Worm (Caenorhabditis elegans): Measurements from ENCODE around the gene F40H3.3.

F40H3.3 gene

ce11 chrII:6173400-6173799, 2.1 kb downstream of the F40H3.3 start, which contains the start of gene F40H3.2:
F40H3.2 (plus strand) TSS chrII:6173649.
- TF ChIP-seq hlh-13 (GFP tag; optimal IDR thresholded peaks at IDR 0.05) (no peak), lim-6 (tag; optimal IDR thresholded peaks at IDR 0.05) (no peak), C08G9.2 (tag; optimal IDR thresholded peaks at IDR 0.05) (no peak), lin-11 (tag; optimal IDR thresholded peaks at IDR 0.05) (no peak), K02D7.2 (tag; optimal IDR thresholded peaks at IDR 0.05) (no peak), gmeb-2 (tag; optimal IDR thresholded peaks at IDR 0.05) (no peak), pat-9 (tag; optimal IDR thresholded peaks at IDR 0.05) (no peak), eyg-1 (tag; optimal IDR thresholded peaks at IDR 0.05) (no peak)

ce11 chrII:6175027-6175426, 3.7 kb downstream of the F40H3.3 start:
- peak; percentile 12 for TF ChIP-seq unc-42 (tag; optimal IDR thresholded peaks at IDR 0.05)
- no peak for TF ChIP-seq che-1 (tag; optimal IDR thresholded peaks at IDR 0.05)

DNA sequence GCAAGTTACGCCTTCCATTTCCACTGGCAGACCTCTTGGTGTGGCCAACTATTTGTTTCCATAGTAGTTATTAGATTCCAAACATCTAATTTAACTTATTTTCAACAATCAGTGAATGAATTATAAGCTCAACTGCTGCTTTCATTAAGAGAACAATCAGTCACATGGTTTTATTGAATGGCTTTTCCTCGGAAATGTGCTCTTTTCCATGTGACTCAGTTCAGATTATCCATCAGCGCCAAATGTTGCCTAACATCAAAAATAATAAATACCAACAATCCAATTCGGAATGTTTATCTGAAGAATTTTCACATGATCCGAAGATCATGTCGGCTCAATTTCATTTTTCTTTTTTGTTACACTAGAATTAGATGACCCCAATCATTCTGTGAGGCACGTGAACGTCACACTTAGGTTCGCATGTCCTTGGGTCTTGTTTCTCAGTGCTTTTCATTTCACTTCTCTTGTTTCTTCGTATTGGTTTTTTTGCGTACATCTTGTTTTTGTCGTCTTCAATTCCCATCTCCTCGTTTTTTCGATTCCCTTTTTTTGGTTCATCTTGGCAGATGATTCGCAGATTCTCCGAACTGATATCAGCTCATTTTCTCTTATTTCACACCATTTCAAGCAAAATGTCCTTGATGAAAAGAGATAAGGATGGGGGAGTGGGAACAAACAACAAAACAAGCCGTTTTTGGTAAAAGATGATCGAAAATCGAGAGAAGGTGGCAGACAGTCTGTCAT, 5.0 kb downstream of the F40H3.3 start:
- TF ChIP-seq unc-86 (tag; optimal IDR thresholded peaks at IDR 0.05) = no peak
- no peak for TF ChIP-seq hlh-30 (tag; optimal IDR thresholded peaks at IDR 0.05; ENCODE audit: insufficient read depth)
- no peak for TF ChIP-seq ceh-30 (tag; optimal IDR thresholded peaks at IDR 0.05)
- TF ChIP-seq ceh-45 (GFP tag; IDR thresholded peaks at IDR 0.05) = no peak
- no peak for TF ChIP-seq nhr-232 (tag; optimal IDR thresholded peaks at IDR 0.05)
- TF ChIP-seq K09A11.1 (tag; optimal IDR thresholded peaks at IDR 0.05; ENCODE audit: insufficient read depth) = no peak
- no peak for TF ChIP-seq fkh-6 (tag; optimal IDR thresholded peaks at IDR 0.05)
- TF ChIP-seq eyg-1 (tag; optimal IDR thresholded peaks at IDR 0.05) = no peak
- TF ChIP-seq hlh-8 (tag; optimal IDR thresholded peaks at IDR 0.05) = no peak
- TF ChIP-seq T23F11.4 (GFP tag; optimal IDR thresholded peaks at IDR 0.05) = no peak
- TF ChIP-seq ceh-9 (tag; optimal IDR thresholded peaks at IDR 0.05) = no peak
- no peak for TF ChIP-seq ztf-16 (tag; optimal IDR thresholded peaks at IDR 0.05)
- no peak for TF ChIP-seq rnt-1 (tag; optimal IDR thresholded peaks at IDR 0.05)
- TF ChIP-seq pat-9 (tag; optimal IDR thresholded peaks at IDR 0.05) = no peak
- TF ChIP-seq pax-1 (tag; optimal IDR thresholded peaks at IDR 0.05) = no peak
- TF ChIP-seq nhr-11 (tag; optimal IDR thresholded peaks at IDR 0.05) = no peak
- TF ChIP-seq fax-1 (tag; optimal IDR thresholded peaks at IDR 0.05) = no peak
- no peak for TF ChIP-seq hlh-6 (tag; optimal IDR thresholded peaks at IDR 0.05)
- no peak for TF ChIP-seq ceh-2 (tag; optimal IDR thresholded peaks at IDR 0.05)
- no peak for TF ChIP-seq ref-2 (tag; optimal IDR thresholded peaks at IDR 0.05)

ce11 chrII:6177975-6178742, 6.9 kb downstream of the F40H3.3 start:
- no peak for TF ChIP-seq nfya-1 (tag; optimal IDR thresholded peaks at IDR 0.05)
- no peak for TF ChIP-seq hlh-13 (GFP tag; optimal IDR thresholded peaks at IDR 0.05)
- peak; percentile 6 for TF ChIP-seq elt-2 (tag; optimal IDR thresholded peaks at IDR 0.05)
- no peak for TF ChIP-seq eyg-1 (tag; optimal IDR thresholded peaks at IDR 0.05)
- TF ChIP-seq npax-4 (tag; optimal IDR thresholded peaks at IDR 0.05) = no peak

- TF ChIP-seq F13H6.1 (tag; optimal IDR thresholded peaks at IDR 0.05) (no peak), K02D7.2 (tag; optimal IDR thresholded peaks at IDR 0.05) (no peak), unc-86 (tag; optimal IDR thresholded peaks at IDR 0.05) (no peak), sdc-2 (tag; optimal IDR thresholded peaks at IDR 0.05) (no peak), hlh-30 (tag; optimal IDR thresholded peaks at IDR 0.05; ENCODE audit: insufficient read depth) (no peak), ceh-18 (tag; optimal IDR thresholded peaks at IDR 0.05) (no peak), elt-4 (tag; optimal IDR thresholded peaks at IDR 0.05) (no peak), dve-1 (tag; optimal IDR thresholded peaks at IDR 0.05) (no peak), pag-3 (tag; optimal IDR thresholded peaks at IDR 0.05; ENCODE audit: borderline replicate concordance) (no peak), ets-4 (tag; optimal IDR thresholded peaks at IDR 0.05) (no peak), gmeb-2 (tag; optimal IDR thresholded peaks at IDR 0.05) (no peak), pros-1 (tag; optimal IDR thresholded peaks at IDR 0.05) (no peak), tbx-7 (tag; optimal IDR thresholded peaks at IDR 0.05) (no peak)
These were observed 7.4 kb downstream of the F40H3.3 start for ce11 chrII:6178743-6179129.
